Fruit fly (Drosophila melanogaster) whole organism, prepupa: ENCODE data around the gene dpr7.

Source experiments
- CG15336 ChIP-seq: fragments of 200-800 bp; sonication (Bioruptor generic); IDR thresholded peaks from 2 replicates; pipeline ENCODE4 v1.3.6; 2022; ENCODE audit warnings: missing biosample characterization, missing genetic modification characterization
- CG16779 ChIP-seq: fragments of 200-800 bp; sonication (Bioruptor generic); optimal IDR thresholded peaks from 3 replicates; lab custom pipeline; 2017; ENCODE audit warnings: missing biosample characterization, mild to moderate bottlenecking, missing genetic modification characterization
- CG3032 ChIP-seq: fragments of 200-800 bp; optimal IDR thresholded peaks from 2 replicates; lab custom pipeline; 2019; ENCODE audit warnings: missing biosample characterization, mild to moderate bottlenecking, missing genetic modification characterization, moderate library complexity
- CG31627 ChIP-seq: fragments of 200-800 bp; sonication (Bioruptor generic); optimal IDR thresholded peaks from 3 replicates; lab custom pipeline; 2016; ENCODE audit warnings: missing biosample characterization, missing genetic modification characterization
- CG3919 ChIP-seq: fragments of 200-800 bp; sonication (Bioruptor generic); optimal IDR thresholded peaks from 3 replicates; lab custom pipeline; 2016; ENCODE audit warnings: missing biosample characterization, missing genetic modification characterization
- CG6163 ChIP-seq: fragments of 200-800 bp; sonication (Bioruptor generic); IDR thresholded peaks from 3 replicates; pipeline ENCODE4 v1.3.6; 2022; ENCODE audit warnings: missing biosample characterization, missing genetic modification characterization
- CG6276 ChIP-seq: fragments of 200-800 bp; sonication (Bioruptor generic); optimal IDR thresholded peaks from 2 replicates; lab custom pipeline; 2017; ENCODE audit warnings: missing biosample characterization, mild to moderate bottlenecking, missing genetic modification characterization
- CG6808 ChIP-seq: fragments of 200-800 bp; sonication (Bioruptor generic); optimal IDR thresholded peaks from 3 replicates; lab custom pipeline; 2017; ENCODE audit warnings: missing biosample characterization, missing genetic modification characterization, mild to moderate bottlenecking, moderate library complexity, missing genetic modification reagents
- CG8119 ChIP-seq: fragments of 200-800 bp; sonication (Bioruptor generic); IDR thresholded peaks from 3 replicates; pipeline ENCODE4 v1.3.6; 2022; ENCODE audit warnings: missing biosample characterization, missing genetic modification characterization
- CG9139 ChIP-seq: fragments of 200-800 bp; sonication (Bioruptor generic); optimal IDR thresholded peaks from 3 replicates; lab custom pipeline; 2017; ENCODE audit warnings: missing biosample characterization, mild to moderate bottlenecking, missing genetic modification characterization
- Eip75B ChIP-seq: fragments of 200-800 bp; sonication (Bioruptor generic); optimal IDR thresholded peaks from 3 replicates; lab custom pipeline; 2016; ENCODE audit warnings: missing biosample characterization, missing genetic modification characterization
- Eip78C ChIP-seq: fragments of 200-800 bp; sonication (Bioruptor generic); peaks from one replicate; lab custom pipeline; 2016; ENCODE audit warnings: missing biosample characterization, missing genetic modification characterization
- Eip93F ChIP-seq: fragments of 200-800 bp; sonication (Bioruptor generic); optimal IDR thresholded peaks from 2 replicates; lab custom pipeline; 2016; ENCODE audit warnings: missing biosample characterization, mild to moderate bottlenecking, missing genetic modification characterization
- Ets21C ChIP-seq: fragments of 200-800 bp; sonication (Bioruptor generic); optimal IDR thresholded peaks from 3 replicates; lab custom pipeline; 2016; ENCODE audit warnings: missing biosample characterization, missing genetic modification characterization
- Ets96B ChIP-seq: fragments of 200-800 bp; optimal IDR thresholded peaks from 2 replicates; lab custom pipeline; 2019; ENCODE audit warnings: missing biosample characterization, mild to moderate bottlenecking, missing genetic modification characterization, moderate library complexity
- Hr39 ChIP-seq: fragments of 200-800 bp; sonication (Bioruptor generic); optimal IDR thresholded peaks from 2 replicates; lab custom pipeline; 2016; ENCODE audit warnings: missing biosample characterization, missing genetic modification characterization
- Lpt ChIP-seq: fragments of 200-800 bp; sonication (Bioruptor generic); optimal IDR thresholded peaks from 3 replicates; lab custom pipeline; 2016; ENCODE audit warnings: missing biosample characterization, missing genetic modification characterization
- Met ChIP-seq: fragments of 200-800 bp; sonication (Bioruptor generic); optimal IDR thresholded peaks from 3 replicates; lab custom pipeline; 2016; ENCODE audit warnings: missing biosample characterization, missing genetic modification characterization
- OdsH ChIP-seq: fragments of 200-800 bp; sonication (Bioruptor generic); optimal IDR thresholded peaks from 3 replicates; lab custom pipeline; 2016; ENCODE audit warnings: missing biosample characterization, missing genetic modification characterization
- Smox ChIP-seq: fragments of 200-800 bp; sonication (Bioruptor generic); optimal IDR thresholded peaks from 3 replicates; lab custom pipeline; 2016; ENCODE audit warnings: missing biosample characterization, missing genetic modification characterization
- Sox14 ChIP-seq: fragments of 200-800 bp; sonication (Bioruptor generic); optimal IDR thresholded peaks from 3 replicates; lab custom pipeline; 2016; ENCODE audit warnings: missing biosample characterization, missing genetic modification characterization
- Sox15 ChIP-seq: fragments of 200-800 bp; sonication (Bioruptor generic); optimal IDR thresholded peaks from 3 replicates; lab custom pipeline; 2016; ENCODE audit warnings: missing biosample characterization, missing genetic modification characterization
- acj6 ChIP-seq: fragments of 200-800 bp; sonication (Bioruptor generic); optimal IDR thresholded peaks from 3 replicates; lab custom pipeline; 2016; ENCODE audit warnings: missing biosample characterization, missing genetic modification characterization
- cyc ChIP-seq: fragments of 200-800 bp; sonication (Bioruptor generic); optimal IDR thresholded peaks from 3 replicates; lab custom pipeline; 2016; ENCODE audit warnings: missing biosample characterization, missing genetic modification characterization
- dac ChIP-seq: fragments of 200-800 bp; sonication (Bioruptor generic); optimal IDR thresholded peaks from 2 replicates; lab custom pipeline; 2017; ENCODE audit warnings: missing biosample characterization, mild to moderate bottlenecking, missing genetic modification characterization
- esn ChIP-seq: fragments of 200-800 bp; sonication (Bioruptor generic); optimal IDR thresholded peaks from 2 replicates; lab custom pipeline; 2016; ENCODE audit warnings: missing biosample characterization, mild to moderate bottlenecking, missing genetic modification characterization, moderate library complexity
- fkh ChIP-seq: fragments of 200-800 bp; sonication (Bioruptor generic); optimal IDR thresholded peaks from 3 replicates; lab custom pipeline; 2017; ENCODE audit warnings: missing biosample characterization, mild to moderate bottlenecking, missing genetic modification characterization, moderate library complexity
- lz ChIP-seq: fragments of 200-800 bp; sonication (Bioruptor generic); optimal IDR thresholded peaks from 3 replicates; lab custom pipeline; 2016; ENCODE audit warnings: missing biosample characterization, missing genetic modification characterization
- pdm3 ChIP-seq: fragments of 200-800 bp; sonication (Bioruptor generic); optimal IDR thresholded peaks from 3 replicates; lab custom pipeline; 2016; ENCODE audit warnings: missing biosample characterization, missing genetic modification characterization
- salr ChIP-seq, 2 experiments: fragments of 200-800 bp; sonication (Bioruptor generic); optimal IDR thresholded peaks; 3 replicates each; lab custom pipeline; 2016 to 2018; ENCODE audit warnings: missing biosample characterization in 2 of 2, missing genetic modification characterization in 2 of 2, mild to moderate bottlenecking in 1 of 2
- ss ChIP-seq, 2 experiments: fragments of 200-800 bp; sonication (Bioruptor generic); optimal IDR thresholded peaks; 2 replicates in 1 of 2; 3 replicates in 1 of 2; lab custom pipeline; 2017 to 2018; ENCODE audit warnings: mild to moderate bottlenecking in 2 of 2, missing biosample characterization in 2 of 2, missing genetic modification characterization in 2 of 2, moderate library complexity in 1 of 2
- svp ChIP-seq: fragments of 200-800 bp; sonication (Bioruptor generic); peaks from one replicate; lab custom pipeline; 2016; ENCODE audit warnings: missing biosample characterization, missing genetic modification characterization
- vri ChIP-seq: fragments of 200-800 bp; sonication (Bioruptor generic); optimal IDR thresholded peaks from 3 replicates; lab custom pipeline; 2016; ENCODE audit warnings: missing biosample characterization, mild to moderate bottlenecking, missing genetic modification characterization

Gene dpr7

dm6 chr4:226751-227150 is 26.4 kb downstream of the dpr7 start:
- TF ChIP-seq CG16779 (tag; lab: Kevin White, UChicago) (no peak), esn (no peak), Sox15 (GFP tag; lab: Kevin White, UChicago) (no peak), CG8119 (GFP tag; lab: Robert Waterston, UW) (no peak), Smox (GFP tag; lab: Kevin White, UChicago) (no peak), lz (GFP tag; lab: Kevin White, UChicago) (no peak), Hr39 (no peak), Lpt (GFP tag; lab: Kevin White, UChicago) (no peak), Met (GFP tag; lab: Kevin White, UChicago) (no peak), CG15336 (no peak), CG31627 (GFP tag; lab: Kevin White, UChicago) (no peak), CG6808 (no peak), vri (GFP tag; lab: Kevin White, UChicago) (no peak), CG3919 (GFP tag; lab: Kevin White, UChicago) (no peak), Eip78C (GFP tag; lab: Kevin White, UChicago) (no peak), salr (GFP tag; optimal IDR thresholded peaks at IDR 0.05; lab: Kevin White, UChicago) (no peak)

DNA sequence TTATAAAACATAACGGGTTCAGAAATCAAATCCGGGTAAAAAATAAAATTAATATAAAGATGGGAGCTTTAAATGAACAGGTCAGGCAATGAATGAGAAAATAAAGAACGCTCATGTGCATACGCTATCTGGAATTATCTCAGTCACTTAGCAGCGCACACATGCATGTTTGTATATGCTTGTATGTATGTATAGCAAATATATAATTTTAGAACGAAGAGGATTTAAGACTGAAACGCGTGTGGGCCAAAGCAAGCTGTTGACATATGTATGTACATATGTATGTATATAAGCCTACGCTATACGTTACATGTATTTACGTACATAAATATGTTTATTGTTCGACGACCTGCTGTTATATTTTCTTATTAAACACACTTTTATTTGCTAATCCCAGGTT is 27.3 kb downstream of the dpr7 start:
- TF ChIP-seq esn (peak; percentile 30), Ets21C (GFP tag; lab: Kevin White, UChicago) (no peak), Met (GFP tag; lab: Kevin White, UChicago) (peak; percentile 28), CG6276 (GFP tag; lab: Kevin White, UChicago) (no peak), CG6808 (peak; percentile 15), acj6 (no peak), Eip75B (peak; percentile 20), fkh (GFP tag; lab: Kevin White, UChicago) (peak; percentile 92), CG9139 (GFP tag; lab: Kevin White, UChicago) (peak; percentile 8), Eip78C (GFP tag; lab: Kevin White, UChicago) (peak; percentile 72)

DNA sequence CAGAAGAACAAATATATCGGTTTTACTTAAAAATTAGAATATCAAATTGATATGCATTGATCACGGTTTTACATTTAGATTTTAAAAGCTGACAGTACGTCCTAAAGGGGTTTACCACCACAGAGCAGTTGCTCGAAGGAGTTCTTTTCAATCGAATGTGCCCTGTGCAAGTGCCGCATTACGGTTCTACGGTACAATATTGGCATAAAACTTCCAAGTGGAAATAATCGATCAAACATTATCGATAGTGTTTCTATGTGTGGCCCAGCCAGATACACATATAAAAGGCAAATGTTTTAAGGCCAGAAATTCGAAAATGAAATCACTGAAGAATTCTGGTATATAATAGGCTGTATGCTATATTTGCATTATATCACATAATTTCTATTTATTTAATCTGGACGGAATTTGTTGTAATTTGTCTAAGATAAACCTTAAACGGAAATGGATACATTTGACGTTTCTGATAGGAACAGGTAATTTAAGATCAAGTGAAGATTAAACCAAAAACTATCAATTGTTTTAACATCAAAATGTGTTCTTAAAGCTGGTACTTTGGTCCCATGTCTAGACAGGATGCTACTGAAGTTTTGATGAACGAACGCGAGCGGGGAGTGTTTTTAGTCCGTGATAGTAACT is 43.0 kb downstream of the dpr7 start, which contains the start of gene Crk:
Gene Crk (plus strand): TSS at position 214 of the 639 bp plus-strand sequence.
- peak; percentile 24 for TF ChIP-seq CG3032 (tag; lab: Kevin White, UChicago)
- peak; percentile 25 for TF ChIP-seq cyc (GFP tag; lab: Kevin White, UChicago)
- peak; percentile 1 for TF ChIP-seq OdsH (GFP tag; lab: Kevin White, UChicago)
- TF ChIP-seq acj6: no peak
- TF ChIP-seq dac (GFP tag; lab: Kevin White, UChicago): no peak

DNA sequence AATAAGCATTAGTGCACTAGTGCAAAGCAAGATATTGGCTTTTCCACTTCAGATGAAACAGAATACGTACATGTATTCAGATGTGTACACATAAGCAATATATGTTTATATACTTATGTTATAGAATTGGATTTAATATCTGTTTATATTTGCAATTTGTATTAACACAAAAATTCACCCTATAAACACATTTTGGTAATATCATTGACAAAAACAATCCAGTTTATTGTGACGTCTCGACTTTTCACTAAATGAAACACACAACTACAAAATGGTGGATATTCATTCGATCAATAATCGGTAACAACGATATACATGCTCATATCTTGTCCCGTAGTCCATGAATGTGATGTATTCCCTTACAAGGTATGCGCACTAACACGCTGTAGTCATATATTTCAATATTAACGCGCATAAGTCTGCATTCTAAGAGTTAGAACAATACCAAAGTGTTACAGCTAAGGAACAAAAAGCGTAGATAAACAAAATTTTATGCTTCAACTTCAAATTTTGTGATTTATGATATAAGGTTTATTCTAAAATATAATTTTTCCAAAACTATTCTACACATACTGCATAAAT is 47.4 kb downstream of the dpr7 start, which contains the start of gene CG31998:
Gene CG31998 (minus strand): TSS at position 275 of the 582 bp plus-strand sequence.
- TF ChIP-seq lz (GFP tag; lab: Kevin White, UChicago) (no peak), Lpt (GFP tag; lab: Kevin White, UChicago) (no peak), svp (GFP tag; lab: Kevin White, UChicago) (no peak), CG6163 (GFP tag; lab: Robert Waterston, UW) (no peak), ss (GFP tag; optimal IDR thresholded peaks at IDR 0.05; lab: Kevin White, UChicago) (no peak), CG3032 (tag; lab: Kevin White, UChicago) (peak; percentile 37), pdm3 (no peak), Ets96B (tag; lab: Kevin White, UChicago) (no peak), Eip93F (no peak), esn (peak; percentile 8), cyc (GFP tag; lab: Kevin White, UChicago) (peak; percentile 23), Met (GFP tag; lab: Kevin White, UChicago) (no peak), Sox14 (GFP tag; lab: Kevin White, UChicago) (no peak)
